Fruit fly (Drosophila melanogaster): Measurements from ENCODE around the gene CG15209.

dm6 chrX:10847436-10847446 is 5.2 kb downstream of the CG15209 start, which contains the start of gene Pgls:
- TF ChIP-seq Blimp-1 (GFP tag; optimal IDR thresholded peaks at IDR 0.05): no peak
- no peak for TF ChIP-seq OdsH (GFP tag; optimal IDR thresholded peaks at IDR 0.05)
- TF ChIP-seq eg (GFP tag; IDR thresholded peaks at IDR 0.05): no peak
- TF ChIP-seq CG6163 (GFP tag; IDR thresholded peaks at IDR 0.05): no peak
- TF ChIP-seq Hr39 (GFP tag; optimal IDR thresholded peaks at IDR 0.05): no peak
- no peak for TF ChIP-seq Eip78C (GFP tag)
- TF ChIP-seq CG34406 (GFP tag; optimal IDR thresholded peaks at IDR 0.05): no peak
- no peak for TF ChIP-seq salr (GFP tag; optimal IDR thresholded peaks at IDR 0.05)
- TF ChIP-seq pdm3 (GFP tag; optimal IDR thresholded peaks at IDR 0.05): no peak
- TF ChIP-seq CG8632 (GFP tag; optimal IDR thresholded peaks at IDR 0.05): no peak
- TF ChIP-seq Sox102F (GFP tag; optimal IDR thresholded peaks at IDR 0.05): no peak
- TF ChIP-seq Met (GFP tag; optimal IDR thresholded peaks at IDR 0.05): no peak
- TF ChIP-seq topi (GFP tag; optimal IDR thresholded peaks at IDR 0.05): no peak
- no peak for TF ChIP-seq CG31627 (GFP tag; optimal IDR thresholded peaks at IDR 0.05)
